Worm (Caenorhabditis elegans) whole organism, L4 larva: ENCODE results near the gene T20D4.10.

Experiments
- D1046.2 ChIP-seq: fragments of 200-800 bp; sonication (Bioruptor generic); IDR thresholded peaks from 2 replicates; pipeline ENCODE4 v1.3.6; 2022; ENCODE audit warnings: missing genetic modification characterization, missing compliant biosample characterization
- F44E2.7 ChIP-seq: fragments of 200-800 bp; sonication (Bioruptor generic); IDR thresholded peaks from 2 replicates; pipeline ENCODE4 v2.1.2; 2022; ENCODE audit warnings: missing genetic modification characterization, missing compliant biosample characterization
- Y105C5A.15 ChIP-seq: fragments of 200-800 bp; sonication (Bioruptor generic); IDR thresholded peaks from 2 replicates; pipeline ENCODE4 v1.3.6; 2022; ENCODE audit warnings: missing genetic modification characterization, missing compliant biosample characterization
- egl-27 ChIP-seq: sonication (generic microtip); optimal IDR thresholded peaks from 3 replicates; lab custom pipeline; 2017; ENCODE audit warnings: missing biosample characterization, missing genetic modification reagents, missing genetic modification characterization
- fos-1 ChIP-seq: fragments of 150-350 bp; optimal IDR thresholded peaks from 2 replicates; lab custom pipeline; 2014; ENCODE audit warnings: missing biosample characterization, missing genetic modification characterization
- lsy-2 ChIP-seq, 2 experiments: fragments of 150-350 bp in 1 of 2; sonication (generic microtip) in 1 of 2; optimal IDR thresholded peaks; 2 replicates each; lab custom pipeline; 2014 to 2017; ENCODE audit warnings: missing biosample characterization in 2 of 2, missing genetic modification characterization in 2 of 2
- madf-9 ChIP-seq: fragments of 200-800 bp; sonication (Bioruptor generic); conservative IDR thresholded peaks from 2 replicates; pipeline ENCODE4 v1.3.6; 2022; ENCODE audit warnings: missing genetic modification reagents, missing genetic modification characterization, missing compliant biosample characterization
- nhr-10 ChIP-seq: fragments of 150-350 bp; optimal IDR thresholded peaks from 2 replicates; lab custom pipeline; 2014; ENCODE audit warnings: missing biosample characterization, missing genetic modification characterization
- snpc-4 ChIP-seq: fragments of 150-350 bp; optimal IDR thresholded peaks from 2 replicates; lab custom pipeline; 2014; ENCODE audit warnings: missing biosample characterization, missing genetic modification characterization
- unc-130 ChIP-seq: sonication (generic microtip); optimal IDR thresholded peaks from 2 replicates; lab custom pipeline; 2016; ENCODE audit warnings: missing genetic modification reagents, missing genetic modification characterization, missing compliant biosample characterization
- vab-7 ChIP-seq: fragments of 200-800 bp; sonication (Bioruptor generic); IDR thresholded peaks from 2 replicates; pipeline ENCODE4 v1.3.6; 2022; ENCODE audit warnings: missing genetic modification reagents, missing genetic modification characterization, missing compliant biosample characterization
- zag-1 ChIP-seq: fragments of 150-350 bp; optimal IDR thresholded peaks from 2 replicates; lab custom pipeline; 2014; ENCODE audit warnings: missing biosample characterization, missing genetic modification characterization

DNA sequence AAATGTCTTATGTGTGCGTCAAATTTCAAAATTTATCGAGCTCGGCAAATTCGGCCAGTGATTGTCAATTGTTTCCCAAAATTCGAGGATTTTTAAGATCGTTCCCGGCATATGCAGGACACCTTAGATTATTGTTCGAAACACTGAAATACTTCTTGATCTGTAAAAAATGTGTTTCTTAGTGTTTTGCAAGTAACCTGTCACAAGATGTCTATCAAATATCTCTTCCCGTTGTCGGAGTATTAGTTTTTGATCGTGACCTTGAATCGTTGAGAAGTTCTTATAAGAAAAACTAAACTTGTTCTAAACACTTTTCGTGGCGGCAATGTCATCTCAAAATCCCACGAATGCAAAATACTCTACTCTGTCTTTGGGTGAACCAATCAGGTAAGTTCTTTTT lies 37.6 kb upstream of the T20D4.10 start, which contains the start of gene C04E12.4:
- no peak for TF ChIP-seq zag-1 (tag; lab: Kevin White, UChicago)
- no peak for TF ChIP-seq F44E2.7 (GFP tag; lab: Robert Waterston, UW)
- TF ChIP-seq unc-130, result no peak
- TF ChIP-seq D1046.2 (GFP tag; lab: Robert Waterston, UW), result no peak
- no peak for TF ChIP-seq fos-1
- no peak for TF ChIP-seq lsy-2 (tag; optimal IDR thresholded peaks at IDR 0.05; lab: Kevin White, UChicago)
- no peak for TF ChIP-seq egl-27
- TF ChIP-seq Y105C5A.15, result no peak
- TF ChIP-seq nhr-10 (tag; lab: Kevin White, UChicago), result no peak
- no peak for TF ChIP-seq snpc-4 (tag; lab: Kevin White, UChicago)
- TF ChIP-seq vab-7 (GFP tag; lab: Robert Waterston, UW), result no peak
- TF ChIP-seq madf-9, result no peak
